Worm (Caenorhabditis elegans) whole organism, L4 larva: ENCODE data around the gene T23B7.3.
A peak's percentile ranks its signal among the peaks of the same experiment; 100 is the strongest.

Experiments
- D1046.2 ChIP-seq: fragments of 200-800 bp; sonication (Bioruptor generic); IDR thresholded peaks from 2 replicates; pipeline ENCODE4 v1.3.6; 2022; ENCODE audit warnings: missing genetic modification characterization, missing compliant biosample characterization
- F26F4.8 ChIP-seq: fragments of 200-800 bp; sonication (Bioruptor generic); conservative IDR thresholded peaks from 2 replicates; pipeline ENCODE4 v1.3.6; 2022; ENCODE audit warnings: missing genetic modification characterization, missing compliant biosample characterization
- F44E2.7 ChIP-seq: fragments of 200-800 bp; sonication (Bioruptor generic); IDR thresholded peaks from 2 replicates; pipeline ENCODE4 v2.1.2; 2022; ENCODE audit warnings: missing genetic modification characterization, missing compliant biosample characterization
- F49E8.2 ChIP-seq: sonication (generic microtip); optimal IDR thresholded peaks from 2 replicates; lab custom pipeline; 2016; ENCODE audit warnings: missing compliant biosample characterization, mild to moderate bottlenecking, missing genetic modification characterization, borderline replicate concordance
- R02D3.7 ChIP-seq: fragments of 150-350 bp; sonication (generic microtip); optimal IDR thresholded peaks from 3 replicates; lab custom pipeline; 2014; ENCODE audit warnings: missing biosample characterization, missing genetic modification characterization
- T26A8.4 ChIP-seq: fragments of 200-800 bp; sonication (Bioruptor generic); IDR thresholded peaks from 2 replicates; pipeline ENCODE4 v1.3.6; 2022; ENCODE audit warnings: missing genetic modification characterization, missing compliant biosample characterization
- Y105C5A.15 ChIP-seq: fragments of 200-800 bp; sonication (Bioruptor generic); IDR thresholded peaks from 2 replicates; pipeline ENCODE4 v1.3.6; 2022; ENCODE audit warnings: missing genetic modification characterization, missing compliant biosample characterization
- Y48G9A.11 ChIP-seq: fragments of 200-800 bp; sonication (Bioruptor generic); IDR thresholded peaks from 2 replicates; pipeline ENCODE4 v1.3.6; 2022; ENCODE audit warnings: missing genetic modification reagents, missing genetic modification characterization, missing compliant biosample characterization
- Y5F2A.4 ChIP-seq: fragments of 200-800 bp; sonication (Bioruptor generic); optimal IDR thresholded peaks from 2 replicates; lab custom pipeline; 2018; ENCODE audit warnings: mild to moderate bottlenecking, missing genetic modification characterization, missing compliant biosample characterization
- ceh-44 ChIP-seq: fragments of 200-800 bp; sonication (Bioruptor generic); IDR thresholded peaks from 2 replicates; pipeline ENCODE4 v1.3.6; 2022; ENCODE audit warnings: missing genetic modification reagents, missing genetic modification characterization, missing compliant biosample characterization
- ctbp-1 ChIP-seq: fragments of 200-800 bp; sonication (Bioruptor generic); IDR thresholded peaks from 2 replicates; pipeline ENCODE4 v1.3.6; 2022; ENCODE audit warnings: missing genetic modification reagents, missing genetic modification characterization, missing compliant biosample characterization
- daf-12 ChIP-seq: fragments of 150-350 bp; optimal IDR thresholded peaks from 2 replicates; lab custom pipeline; 2014; ENCODE audit warnings: missing biosample characterization, missing genetic modification reagents, missing genetic modification characterization
- daf-16 ChIP-seq, 3 experiments: sonication (generic microtip); optimal IDR thresholded peaks; 2 replicates each; lab custom pipeline; 2016 to 2017; ENCODE audit warnings: missing genetic modification characterization in 3 of 3, missing genetic modification reagents in 3 of 3, mild to moderate bottlenecking in 2 of 3, missing compliant biosample characterization in 2 of 3, missing biosample characterization in 1 of 3, moderate library complexity in 1 of 3
- dmd-8 ChIP-seq: fragments of 200-800 bp; sonication (Bioruptor generic); IDR thresholded peaks from 2 replicates; pipeline ENCODE4 v1.3.6; 2022; ENCODE audit warnings: missing genetic modification characterization, missing compliant biosample characterization
- dpl-1 ChIP-seq: fragments of 150-350 bp; optimal IDR thresholded peaks from 2 replicates; lab custom pipeline; 2014; ENCODE audit warnings: missing biosample characterization, missing genetic modification reagents, missing genetic modification characterization
- duxl-1 ChIP-seq: sonication (generic microtip); optimal IDR thresholded peaks from 2 replicates; lab custom pipeline; 2016; ENCODE audit warnings: mild to moderate bottlenecking, missing genetic modification characterization, moderate library complexity, missing compliant biosample characterization; ENCODE audit not compliant: poor library complexity
- fos-1 ChIP-seq: fragments of 150-350 bp; optimal IDR thresholded peaks from 2 replicates; lab custom pipeline; 2014; ENCODE audit warnings: missing biosample characterization, missing genetic modification characterization
- hlh-11 ChIP-seq: fragments of 200-800 bp; sonication (Bioruptor generic); optimal IDR thresholded peaks from 2 replicates; lab custom pipeline; 2018; ENCODE audit warnings: mild to moderate bottlenecking, missing genetic modification characterization, missing compliant biosample characterization
- hlh-30 ChIP-seq: sonication (generic microtip); optimal IDR thresholded peaks from 2 replicates; lab custom pipeline; 2017; ENCODE audit warnings: antibody characterized with exemption, mild to moderate bottlenecking, missing genetic modification characterization, missing compliant biosample characterization; ENCODE audit not compliant: insufficient read depth
- hmg-1.1 ChIP-seq: fragments of 200-800 bp; sonication (Bioruptor generic); IDR thresholded peaks from 2 replicates; pipeline ENCODE4 v1.3.6; 2022; ENCODE audit warnings: missing genetic modification reagents, missing genetic modification characterization, missing compliant biosample characterization
- jun-1 ChIP-seq: fragments of 150-350 bp; optimal IDR thresholded peaks from 2 replicates; lab custom pipeline; 2014; ENCODE audit warnings: missing biosample characterization, missing genetic modification reagents, missing genetic modification characterization
- lin-13 ChIP-seq: fragments of 150-350 bp; optimal IDR thresholded peaks from 2 replicates; lab custom pipeline; 2014; ENCODE audit warnings: missing biosample characterization, missing genetic modification reagents, missing genetic modification characterization
- lin-38 ChIP-seq: fragments of 200-800 bp; sonication (Bioruptor generic); IDR thresholded peaks from 2 replicates; pipeline ENCODE4 v1.3.6; 2022; ENCODE audit warnings: missing genetic modification reagents, missing genetic modification characterization, missing compliant biosample characterization
- lin-39 ChIP-seq: fragments of 150-350 bp; optimal IDR thresholded peaks from 2 replicates; lab custom pipeline; 2014; ENCODE audit warnings: missing biosample characterization, missing genetic modification reagents, missing genetic modification characterization
- mxl-3 ChIP-seq: fragments of 200-800 bp; sonication (Bioruptor generic); optimal IDR thresholded peaks from 2 replicates; lab custom pipeline; 2018; ENCODE audit warnings: mild to moderate bottlenecking, missing genetic modification characterization, missing compliant biosample characterization
- nhr-10 ChIP-seq: fragments of 150-350 bp; optimal IDR thresholded peaks from 2 replicates; lab custom pipeline; 2014; ENCODE audit warnings: missing biosample characterization, missing genetic modification characterization
- nhr-102 ChIP-seq: sonication (generic microtip); optimal IDR thresholded peaks from 2 replicates; lab custom pipeline; 2016; ENCODE audit warnings: mild to moderate bottlenecking, missing genetic modification characterization, moderate library complexity, missing compliant biosample characterization
- nhr-11 ChIP-seq: fragments of 150-350 bp; optimal IDR thresholded peaks from 2 replicates; lab custom pipeline; 2014; ENCODE audit warnings: missing biosample characterization, missing genetic modification characterization
- nhr-111 ChIP-seq: fragments of 200-800 bp; sonication (Bioruptor generic); optimal IDR thresholded peaks from 2 replicates; lab custom pipeline; 2018; ENCODE audit warnings: mild to moderate bottlenecking, missing genetic modification characterization, missing compliant biosample characterization
- nhr-237 ChIP-seq: sonication (generic microtip); optimal IDR thresholded peaks from 2 replicates; lab custom pipeline; 2017; ENCODE audit warnings: missing biosample characterization, missing genetic modification characterization
- nhr-28 ChIP-seq: fragments of 150-350 bp; optimal IDR thresholded peaks from 2 replicates; lab custom pipeline; 2014; ENCODE audit warnings: missing biosample characterization, missing genetic modification characterization
- nhr-41 ChIP-seq: fragments of 200-800 bp; sonication (Bioruptor generic); IDR thresholded peaks from 2 replicates; pipeline ENCODE4 v1.3.6; 2022; ENCODE audit warnings: missing genetic modification reagents, missing genetic modification characterization, missing compliant biosample characterization
- nhr-6 ChIP-seq: fragments of 150-350 bp; optimal IDR thresholded peaks from 2 replicates; lab custom pipeline; 2014; ENCODE audit warnings: missing biosample characterization, missing genetic modification characterization
- nhr-76 ChIP-seq: fragments of 150-350 bp; optimal IDR thresholded peaks from 2 replicates; lab custom pipeline; 2014; ENCODE audit warnings: missing biosample characterization, missing genetic modification characterization
- nhr-77 ChIP-seq: fragments of 150-350 bp; optimal IDR thresholded peaks from 2 replicates; lab custom pipeline; 2014; ENCODE audit warnings: missing biosample characterization, missing genetic modification characterization
- php-3 ChIP-seq: fragments of 200-800 bp; sonication (Bioruptor generic); IDR thresholded peaks from 2 replicates; pipeline ENCODE4 v1.3.6; 2022; ENCODE audit warnings: missing genetic modification reagents, missing genetic modification characterization, missing compliant biosample characterization
- pqm-1 ChIP-seq: sonication (generic microtip); optimal IDR thresholded peaks from 2 replicates; lab custom pipeline; 2017; ENCODE audit warnings: missing biosample characterization, missing genetic modification characterization
- rbr-2 ChIP-seq: sonication (generic microtip); optimal IDR thresholded peaks from 2 replicates; lab custom pipeline; 2016; ENCODE audit warnings: missing genotype, missing genetic modification characterization, missing compliant biosample characterization
- saeg-2 ChIP-seq: fragments of 200-800 bp; sonication (Bioruptor generic); IDR thresholded peaks from 2 replicates; pipeline ENCODE4 v1.3.6; 2022; ENCODE audit warnings: missing genetic modification reagents, missing genetic modification characterization, missing compliant biosample characterization
- sdz-12 ChIP-seq: fragments of 200-800 bp; sonication (Bioruptor generic); optimal IDR thresholded peaks from 2 replicates; lab custom pipeline; 2018; ENCODE audit warnings: mild to moderate bottlenecking, missing genetic modification characterization, missing compliant biosample characterization
- set-16 ChIP-seq: fragments of 200-800 bp; sonication (Bioruptor generic); IDR thresholded peaks from 2 replicates; pipeline ENCODE4 v1.3.6; 2022; ENCODE audit warnings: missing genetic modification reagents, missing genetic modification characterization, missing compliant biosample characterization
- snpc-1.2 ChIP-seq: fragments of 200-800 bp; sonication (Bioruptor generic); IDR thresholded peaks from 2 replicates; pipeline ENCODE4 v1.3.6; 2022; ENCODE audit warnings: missing genetic modification reagents, missing genetic modification characterization, missing compliant biosample characterization
- spr-1 ChIP-seq: sonication (generic microtip); optimal IDR thresholded peaks from 2 replicates; lab custom pipeline; 2016; ENCODE audit warnings: mild to moderate bottlenecking, missing genetic modification characterization, missing compliant biosample characterization
- tra-1 ChIP-seq: fragments of 200-800 bp; sonication (Bioruptor generic); IDR thresholded peaks from 2 replicates; pipeline ENCODE4 v1.3.6; 2022; ENCODE audit warnings: missing genetic modification reagents, missing genetic modification characterization, missing compliant biosample characterization
- unc-39 ChIP-seq: sonication (generic microtip); optimal IDR thresholded peaks from 2 replicates; lab custom pipeline; 2017; ENCODE audit warnings: missing biosample characterization, missing genetic modification characterization
- unc-62 ChIP-seq, 3 experiments: fragments of 150-350 bp in 1 of 3; sonication (generic microtip); optimal IDR thresholded peaks in 2 of 3; peaks in 1 of 3; 1 replicate in 1 of 3; 2 replicates in 2 of 3; lab custom pipeline; 2014 to 2017; ENCODE audit warnings: missing biosample characterization in 3 of 3, missing genetic modification characterization in 3 of 3, missing genetic modification reagents in 3 of 3, missing genotype in 1 of 3
- zag-1 ChIP-seq: fragments of 150-350 bp; optimal IDR thresholded peaks from 2 replicates; lab custom pipeline; 2014; ENCODE audit warnings: missing biosample characterization, missing genetic modification characterization
- zip-11 ChIP-seq: fragments of 200-800 bp; sonication (Bioruptor generic); IDR thresholded peaks from 2 replicates; pipeline ENCODE4 v1.3.6; 2022; ENCODE audit warnings: missing genetic modification characterization, missing compliant biosample characterization
- ztf-11 ChIP-seq: fragments of 150-350 bp; optimal IDR thresholded peaks from 2 replicates; lab custom pipeline; 2014; ENCODE audit warnings: missing biosample characterization, missing genetic modification characterization
- ztf-7 ChIP-seq: fragments of 150-350 bp; optimal IDR thresholded peaks from 2 replicates; lab custom pipeline; 2014; ENCODE audit warnings: missing biosample characterization, missing genetic modification characterization

The T23B7.3 gene

ce11 chrII:4891012-4891775 lies 41.2 kb downstream of the T23B7.3 start, which contains the start of gene gst-9:
TSS of gene gst-9 (plus strand) at chrII:4891585.
- TF ChIP-seq mxl-3 (no peak), unc-39 (tag; lab: Kevin White, UChicago) (no peak), lin-13 (GFP tag; lab: Kevin White, UChicago) (peak; percentile 57), F49E8.2 (no peak), zag-1 (no peak), unc-62 (GFP tag; optimal IDR thresholded peaks at IDR 0.05 in 1 of 2; lab: Kevin White, UChicago) (peak in 1 of 2 experiments; percentile 84), unc-62 (tag; optimal IDR thresholded peaks at IDR 0.05; lab: Kevin White, UChicago) (no peak), Y105C5A.15 (GFP tag; lab: Robert Waterston, UW) (no peak), ctbp-1 (GFP tag; lab: Robert Waterston, UW) (0 out of 2 replicates have a peak, but pooled peaks have one; percentile 19), php-3 (GFP tag; lab: Robert Waterston, UW) (0 out of 2 replicates have a peak, but pooled peaks have one; percentile 45), saeg-2 (GFP tag; lab: Robert Waterston, UW) (no peak), Y48G9A.11 (GFP tag; lab: Robert Waterston, UW) (no peak), sdz-12 (no peak), jun-1 (tag; lab: Kevin White, UChicago) (no peak), ztf-11 (tag; lab: Kevin White, UChicago) (no peak), Y5F2A.4 (GFP tag; lab: Kevin White, UChicago) (peak; percentile 17), zip-11 (GFP tag; lab: Robert Waterston, UW) (no peak), nhr-28 (tag; lab: Kevin White, UChicago) (peak; percentile 56), nhr-41 (no peak), fos-1 (tag; lab: Kevin White, UChicago) (no peak), nhr-77 (tag; lab: Kevin White, UChicago) (no peak), nhr-111 (GFP tag; lab: Kevin White, UChicago) (no peak), nhr-102 (peak; percentile 51), tra-1 (GFP tag; lab: Robert Waterston, UW) (no peak), daf-16 (GFP tag; optimal IDR thresholded peaks at IDR 0.05; lab: Kevin White, UChicago) (no peak), daf-16 (tag; optimal IDR thresholded peaks at IDR 0.05; lab: Kevin White, UChicago) (peak; percentile 59), R02D3.7 (tag; lab: Kevin White, UChicago) (no peak), nhr-237 (tag; lab: Kevin White, UChicago) (no peak), nhr-11 (tag; lab: Kevin White, UChicago) (no peak), F26F4.8 (GFP tag; lab: Robert Waterston, UW) (no peak), hlh-11 (tag; lab: Kevin White, UChicago) (peak; percentile 42), F44E2.7 (GFP tag; lab: Robert Waterston, UW) (no peak), spr-1 (tag; lab: Kevin White, UChicago) (peak; percentile 23), ceh-44 (GFP tag; lab: Robert Waterston, UW) (no peak), dmd-8 (GFP tag; lab: Robert Waterston, UW) (0 out of 2 replicates have a peak, but pooled peaks have one; percentile 4), lin-39 (tag; lab: Kevin White, UChicago) (no peak), pqm-1 (tag; lab: Kevin White, UChicago) (no peak), nhr-6 (tag; lab: Kevin White, UChicago) (no peak), D1046.2 (GFP tag; lab: Robert Waterston, UW) (no peak), T26A8.4 (GFP tag; lab: Robert Waterston, UW) (peak; percentile 48; the same call in 1 of the 2 replicates), set-16 (GFP tag; lab: Robert Waterston, UW) (no peak), duxl-1 (tag; lab: Kevin White, UChicago) (no peak), ztf-7 (tag; lab: Kevin White, UChicago) (no peak), snpc-1.2 (no peak), nhr-10 (tag; lab: Kevin White, UChicago) (no peak), hmg-1.1 (GFP tag; lab: Robert Waterston, UW) (no peak), rbr-2 (no peak), nhr-76 (tag; lab: Kevin White, UChicago) (no peak), lin-38 (GFP tag; lab: Robert Waterston, UW) (peak; percentile 48), daf-12 (tag; lab: Kevin White, UChicago) (no peak), dpl-1 (no peak), hlh-30 (tag; lab: Kevin White, UChicago) (peak; percentile 10)
